Worm (Caenorhabditis elegans) whole organism, early embryonic: Measurements from ENCODE around the gene tex-2.

ENCODE experiments used
- ama-1 ChIP-seq: fragments of 150-350 bp; optimal IDR thresholded peaks from 2 replicates; lab custom pipeline; 2014
- ceh-13 ChIP-seq: fragments of 200-800 bp; sonication (Bioruptor generic); optimal IDR thresholded peaks from 2 replicates; lab custom pipeline; 2018; ENCODE audit warnings: mild to moderate bottlenecking, missing genetic modification characterization, missing compliant biosample characterization
- flt-1 ChIP-seq: fragments of 200-800 bp; sonication (Bioruptor generic); IDR thresholded peaks from 2 replicates; pipeline ENCODE4 v1.3.6; 2022; ENCODE audit warnings: missing genetic modification characterization, missing compliant biosample characterization
- hmg-4 ChIP-seq: fragments of 200-800 bp; sonication (Bioruptor generic); optimal IDR thresholded peaks from 2 replicates; lab custom pipeline; 2018; ENCODE audit warnings: mild to moderate bottlenecking, missing genetic modification characterization, missing compliant biosample characterization
- hnd-1 ChIP-seq: sonication (generic microtip); optimal IDR thresholded peaks from 2 replicates; lab custom pipeline; 2016; ENCODE audit warnings: missing genetic modification characterization, missing compliant biosample characterization
- pes-1 ChIP-seq: fragments of 200-800 bp; sonication (Bioruptor generic); IDR thresholded peaks from 2 replicates; pipeline ENCODE4 v1.3.6; 2022; ENCODE audit warnings: missing genetic modification reagents, missing genetic modification characterization, missing compliant biosample characterization

- TF ChIP-seq ama-1, result no peak
- no peak for TF ChIP-seq flt-1 (GFP tag; lab: Robert Waterston, UW)
- TF ChIP-seq pes-1, result no peak
- no peak for TF ChIP-seq hmg-4
- TF ChIP-seq hnd-1 (tag; lab: Kevin White, UChicago), result no peak
- TF ChIP-seq ceh-13 (GFP tag; lab: Kevin White, UChicago), result no peak
These were observed 30.8 kb upstream of the tex-2 start, which contains the start of gene tsp-18 for ce11 chrII:5904252-5904651.
